Fruit fly (Drosophila melanogaster) whole organism, embryonic: ENCODE results near the gene ssp3.

Source experiments
- Awh ChIP-seq: fragments of 200-800 bp; sonication (Bioruptor generic); IDR thresholded peaks from 2 replicates; pipeline ENCODE4, ENCODE4 v1.3.6; 2022; ENCODE audit warnings: missing biosample characterization, missing genetic modification characterization
- B-H1 ChIP-seq: fragments of 200-800 bp; sonication (Bioruptor generic); IDR thresholded peaks from 3 replicates; pipeline ENCODE4 v1.3.6; 2022; ENCODE audit warnings: missing biosample characterization, missing genetic modification characterization
- CG1024 ChIP-seq: fragments of 200-800 bp; sonication (Bioruptor generic); IDR thresholded peaks from 2 replicates; pipeline ENCODE4 v1.3.6; 2022; ENCODE audit warnings: missing biosample characterization, missing genetic modification characterization
- CG10462 ChIP-seq: fragments of 200-800 bp; sonication (Bioruptor generic); optimal IDR thresholded peaks from 2 replicates; lab custom pipeline; 2016; ENCODE audit warnings: missing biosample characterization, missing genetic modification characterization
- CG11247 ChIP-seq: fragments of 200-800 bp; sonication (Bioruptor generic); IDR thresholded peaks from 2 replicates; pipeline ENCODE4 v1.3.6; 2022; ENCODE audit warnings: missing biosample characterization, missing genetic modification characterization
- CG12299 ChIP-seq: fragments of 200-800 bp; sonication (Bioruptor generic); optimal IDR thresholded peaks from 2 replicates; lab custom pipeline; 2018; ENCODE audit warnings: missing biosample characterization, mild to moderate bottlenecking, missing genetic modification characterization
- CG16815 ChIP-seq: fragments of 200-800 bp; sonication (Bioruptor generic); optimal IDR thresholded peaks from 3 replicates; lab custom pipeline; 2017; ENCODE audit warnings: missing biosample characterization, mild to moderate bottlenecking, missing genetic modification characterization
- CG18599 ChIP-seq: fragments of 200-800 bp; sonication (Bioruptor generic); optimal IDR thresholded peaks from 3 replicates; lab custom pipeline; 2017; ENCODE audit warnings: missing biosample characterization, missing genetic modification characterization, mild to moderate bottlenecking, moderate library complexity, missing genetic modification reagents
- CG18619 ChIP-seq: fragments of 200-800 bp; sonication (Bioruptor generic); optimal IDR thresholded peaks from 3 replicates; lab custom pipeline; 2017; ENCODE audit warnings: missing biosample characterization, mild to moderate bottlenecking, missing genetic modification characterization
- CG32767 ChIP-seq: fragments of 200-800 bp; sonication (Bioruptor generic); IDR thresholded peaks from 2 replicates; pipeline ENCODE4 v1.3.6; 2022; ENCODE audit warnings: missing biosample characterization, missing genetic modification characterization
- CG43689 ChIP-seq: fragments of 200-800 bp; sonication (Bioruptor generic); IDR thresholded peaks from 2 replicates; pipeline ENCODE4 v1.3.6; 2022; ENCODE audit warnings: missing biosample characterization, missing genetic modification characterization
- CG6175 ChIP-seq: fragments of 200-800 bp; sonication (Bioruptor generic); IDR thresholded peaks from 3 replicates; pipeline ENCODE4 v1.3.6; 2022; ENCODE audit warnings: missing biosample characterization, missing genetic modification characterization
- CG6654 ChIP-seq: fragments of 200-800 bp; sonication (Bioruptor generic); optimal IDR thresholded peaks from 2 replicates; lab custom pipeline; 2017; ENCODE audit warnings: missing biosample characterization, mild to moderate bottlenecking, missing genetic modification characterization
- CG7987 ChIP-seq: fragments of 200-800 bp; sonication (Bioruptor generic); optimal IDR thresholded peaks from 2 replicates; lab custom pipeline; 2018; ENCODE audit warnings: missing biosample characterization, mild to moderate bottlenecking, missing genetic modification characterization, moderate library complexity
- CG8290 ChIP-seq, 3 experiments: fragments of 200-800 bp; sonication (Bioruptor generic); optimal IDR thresholded peaks; 2 replicates each; lab custom pipeline; 2016 to 2019; ENCODE audit warnings: missing biosample characterization in 3 of 3, missing genetic modification characterization in 3 of 3, mild to moderate bottlenecking in 2 of 3, moderate library complexity in 1 of 3
- CG8359 ChIP-seq: fragments of 200-800 bp; sonication (Bioruptor generic); optimal IDR thresholded peaks from 2 replicates; lab custom pipeline; 2017; ENCODE audit warnings: missing biosample characterization, mild to moderate bottlenecking, missing genetic modification characterization, borderline replicate concordance
- CHES-1-like ChIP-seq: fragments of 200-800 bp; sonication (Bioruptor generic); optimal IDR thresholded peaks from 2 replicates; lab custom pipeline; 2016; ENCODE audit warnings: missing biosample characterization, missing genetic modification characterization
- Chrac-16 ChIP-seq: fragments of 200-800 bp; sonication (Bioruptor generic); optimal IDR thresholded peaks from 3 replicates; lab custom pipeline; 2016; ENCODE audit warnings: missing biosample characterization, missing genetic modification characterization
- Dek ChIP-seq: fragments of 200-800 bp; sonication (Bioruptor generic); optimal IDR thresholded peaks from 3 replicates; lab custom pipeline; 2019; ENCODE audit warnings: missing biosample characterization, mild to moderate bottlenecking, missing genetic modification characterization, moderate library complexity
- Dll ChIP-seq: fragments of 200-800 bp; sonication (Bioruptor generic); IDR thresholded peaks from 4 replicates; pipeline ENCODE4 v1.3.6; 2022; ENCODE audit warnings: missing biosample characterization, missing genetic modification characterization; ENCODE audit not compliant: partially characterized antibody
- HmgZ ChIP-seq: fragments of 200-800 bp; sonication (Bioruptor generic); optimal IDR thresholded peaks from 2 replicates; lab custom pipeline; 2018; ENCODE audit warnings: missing biosample characterization, mild to moderate bottlenecking, missing genetic modification characterization
- Hmx ChIP-seq: fragments of 200-800 bp; sonication (Bioruptor generic); optimal IDR thresholded peaks from 2 replicates; lab custom pipeline; 2016; ENCODE audit warnings: missing biosample characterization, missing genetic modification characterization
- NC2α ChIP-seq: fragments of 200-800 bp; sonication (Bioruptor generic); optimal IDR thresholded peaks from 2 replicates; lab custom pipeline; 2016; ENCODE audit warnings: missing biosample characterization, missing genetic modification characterization
- NC2β ChIP-seq: fragments of 200-800 bp; sonication (Bioruptor generic); optimal IDR thresholded peaks from 2 replicates; lab custom pipeline; 2016; ENCODE audit warnings: missing biosample characterization, missing genetic modification characterization
- Nf-YA ChIP-seq: fragments of 200-800 bp; sonication (Bioruptor generic); IDR thresholded peaks from 2 replicates; pipeline ENCODE4 v1.3.6; 2022; ENCODE audit warnings: missing biosample characterization, missing genetic modification characterization
- Oaz ChIP-seq: fragments of 200-800 bp; sonication (Bioruptor generic); IDR thresholded peaks from 2 replicates; pipeline ENCODE4 v1.3.6; 2022; ENCODE audit warnings: missing biosample characterization, missing genetic modification characterization
- PHDP ChIP-seq: fragments of 200-800 bp; sonication (Bioruptor generic); optimal IDR thresholded peaks from 3 replicates; lab custom pipeline; 2018; ENCODE audit warnings: missing biosample characterization, mild to moderate bottlenecking, missing genetic modification characterization, moderate library complexity
- Six4 ChIP-seq: fragments of 200-800 bp; sonication (Bioruptor generic); optimal IDR thresholded peaks from 2 replicates; lab custom pipeline; 2016; ENCODE audit warnings: missing biosample characterization, missing genetic modification characterization
- Sox102F ChIP-seq: fragments of 200-800 bp; sonication (Bioruptor generic); optimal IDR thresholded peaks from 2 replicates; lab custom pipeline; 2018; ENCODE audit warnings: missing biosample characterization, mild to moderate bottlenecking, missing genetic modification characterization, moderate library complexity
- Sry-δ ChIP-seq: fragments of 200-800 bp; sonication (Bioruptor generic); optimal IDR thresholded peaks from 2 replicates; lab custom pipeline; 2016; ENCODE audit warnings: missing biosample characterization, missing genetic modification characterization
- Trl ChIP-seq, 3 experiments: fragments of >200 bp in 2 of 3; fragments of 200-800 bp in 1 of 3; sonication (Bioruptor generic) in 1 of 3; optimal IDR thresholded peaks; 2 replicates in 1 of 3; 3 replicates in 2 of 3; lab custom pipeline; 2016 to 2017; ENCODE audit warnings: missing biosample characterization in 1 of 3, missing genetic modification characterization in 1 of 3
- YL-1 ChIP-seq: fragments of 200-800 bp; sonication (Bioruptor generic); optimal IDR thresholded peaks from 3 replicates; lab custom pipeline; 2017; ENCODE audit warnings: missing biosample characterization, mild to moderate bottlenecking, missing genetic modification characterization
- aop ChIP-seq: fragments of 200-800 bp; sonication (Bioruptor generic); IDR thresholded peaks from 2 replicates; pipeline ENCODE4 v1.3.6; 2022; ENCODE audit warnings: missing biosample characterization, missing genetic modification characterization
- ase ChIP-seq: fragments of 200-800 bp; sonication (Bioruptor generic); IDR thresholded peaks from 3 replicates; pipeline ENCODE4 v1.3.6; 2022; ENCODE audit warnings: missing biosample characterization, missing genetic modification characterization
- bbx ChIP-seq: fragments of 200-800 bp; sonication (Bioruptor generic); IDR thresholded peaks from 2 replicates; pipeline ENCODE4 v1.3.6; 2022; ENCODE audit warnings: missing biosample characterization, missing genetic modification characterization; ENCODE audit not compliant: partially characterized antibody
- bsh ChIP-seq, 2 experiments: fragments of 200-800 bp; sonication (Bioruptor generic); optimal IDR thresholded peaks; 2 replicates each; lab custom pipeline; 2017 to 2018; ENCODE audit warnings: mild to moderate bottlenecking in 2 of 2, missing biosample characterization in 2 of 2, missing genetic modification characterization in 2 of 2, moderate library complexity in 1 of 2
- cas ChIP-seq: fragments of 200-800 bp; sonication (Bioruptor generic); IDR thresholded peaks from 2 replicates; pipeline ENCODE4 v1.3.6; 2022; ENCODE audit warnings: missing biosample characterization, missing genetic modification characterization
- exex ChIP-seq: fragments of 200-800 bp; sonication (Bioruptor generic); optimal IDR thresholded peaks from 4 replicates; lab custom pipeline; 2018; ENCODE audit warnings: missing biosample characterization, mild to moderate bottlenecking, missing genetic modification characterization, moderate library complexity
- eyg ChIP-seq: fragments of 200-800 bp; sonication (Bioruptor generic); optimal IDR thresholded peaks from 3 replicates; lab custom pipeline; 2016; ENCODE audit warnings: missing biosample characterization, missing genetic modification characterization
- ham ChIP-seq: fragments of 200-800 bp; sonication (Bioruptor generic); IDR thresholded peaks from 2 replicates; pipeline ENCODE4 v1.3.6; 2022; ENCODE audit warnings: missing biosample characterization, missing genetic modification characterization
- ind ChIP-seq: fragments of 200-800 bp; sonication (Bioruptor generic); optimal IDR thresholded peaks from 3 replicates; lab custom pipeline; 2016; ENCODE audit warnings: missing biosample characterization, missing genetic modification characterization
- mam ChIP-seq: fragments of 200-800 bp; sonication (Bioruptor generic); optimal IDR thresholded peaks from 3 replicates; lab custom pipeline; 2016; ENCODE audit warnings: missing biosample characterization, missing genetic modification characterization
- nmo ChIP-seq: fragments of 200-800 bp; sonication (Bioruptor generic); optimal IDR thresholded peaks from 2 replicates; lab custom pipeline; 2018; ENCODE audit warnings: missing biosample characterization, mild to moderate bottlenecking, missing genetic modification characterization, moderate library complexity
- pho ChIP-seq: fragments of 200-800 bp; sonication (Bioruptor generic); optimal IDR thresholded peaks from 2 replicates; lab custom pipeline; 2016; ENCODE audit warnings: missing biosample characterization, missing genetic modification characterization
- pita ChIP-seq: fragments of 200-800 bp; sonication (Bioruptor generic); optimal IDR thresholded peaks from 2 replicates; lab custom pipeline; 2017; ENCODE audit warnings: missing biosample characterization, mild to moderate bottlenecking, missing genetic modification characterization
- pum ChIP-seq: fragments of 200-800 bp; sonication (Bioruptor generic); optimal IDR thresholded peaks from 2 replicates; lab custom pipeline; 2016; ENCODE audit warnings: missing biosample characterization, missing genetic modification characterization
- row ChIP-seq: fragments of 200-800 bp; sonication (Bioruptor generic); IDR thresholded peaks from 3 replicates; pipeline ENCODE4 v1.3.6; 2022; ENCODE audit warnings: missing biosample characterization, missing genetic modification characterization
- seq ChIP-seq: fragments of 200-800 bp; sonication (Bioruptor generic); IDR thresholded peaks from 2 replicates; pipeline ENCODE4 v1.3.6; 2022; ENCODE audit warnings: missing biosample characterization, missing genetic modification characterization
- shn ChIP-seq: fragments of 200-800 bp; sonication (Bioruptor generic); optimal IDR thresholded peaks from 3 replicates; lab custom pipeline; 2016; ENCODE audit warnings: missing biosample characterization, missing genetic modification characterization
- zfh2 ChIP-seq: fragments of 200-800 bp; sonication (Bioruptor generic); optimal IDR thresholded peaks from 2 replicates; lab custom pipeline; 2016; ENCODE audit warnings: missing biosample characterization, missing genetic modification characterization

ssp3 gene

dm6 chr2L:18953512-18954254, 9.9 kb upstream of the ssp3 start (continued):
- TF ChIP-seq Dek (peak; percentile 36), CG8359 (no peak), aop (GFP tag; lab: Robert Waterston, UW) (no peak), ase (no peak), Sry-δ (GFP tag; lab: Kevin White, UChicago) (no peak), CG1024 (GFP tag; lab: Robert Waterston, UW) (no peak), exex (no peak), Nf-YA (GFP tag; lab: Robert Waterston, UW) (no peak), CG32767 (GFP tag; lab: Robert Waterston, UW) (no peak), zfh2 (no peak), HmgZ (tag; lab: Kevin White, UChicago) (peak; percentile 10), CG18619 (GFP tag; lab: Kevin White, UChicago) (no peak), nmo (peak; percentile 24), B-H1 (no peak), mam (GFP tag; lab: Kevin White, UChicago) (no peak), CG8290 (GFP tag; optimal IDR thresholded peaks at IDR 0.05; lab: Kevin White, UChicago) (no peak), CG8290 (tag; optimal IDR thresholded peaks at IDR 0.05; lab: Kevin White, UChicago) (no peak), bsh (GFP tag; optimal IDR thresholded peaks at IDR 0.05; lab: Kevin White, UChicago) (peak in 1 of 2 experiments; percentile 6), CHES-1-like (GFP tag; lab: Kevin White, UChicago) (no peak), CG6175 (GFP tag; lab: Robert Waterston, UW) (no peak), Trl (optimal IDR thresholded peaks at IDR 0.05; lab: Kevin White, UChicago) (no peak), Trl (GFP tag; optimal IDR thresholded peaks at IDR 0.05; lab: Kevin White, UChicago) (no peak), Awh (GFP tag; lab: Robert Waterston, UW) (no peak), CG7987 (GFP tag; lab: Kevin White, UChicago) (no peak), ind (GFP tag; lab: Kevin White, UChicago) (no peak), Chrac-16 (GFP tag; lab: Kevin White, UChicago) (no peak), shn (no peak), NC2β (GFP tag; lab: Kevin White, UChicago) (no peak), NC2α (GFP tag; lab: Kevin White, UChicago) (no peak), CG6654 (no peak), CG12299 (tag; lab: Kevin White, UChicago) (no peak), CG16815 (no peak), seq (GFP tag; lab: Robert Waterston, UW) (no peak), CG43689 (no peak), bbx (GFP tag; lab: Robert Waterston, UW) (no peak), Sox102F (GFP tag; lab: Kevin White, UChicago) (peak; percentile 27), CG10462 (GFP tag; lab: Kevin White, UChicago) (no peak), Hmx (GFP tag; lab: Kevin White, UChicago) (no peak), Oaz (GFP tag; lab: Robert Waterston, UW) (no peak), PHDP (tag; lab: Kevin White, UChicago) (peak; percentile 42), ham (GFP tag; lab: Robert Waterston, UW) (no peak), row (peak; percentile 66), CG18599 (GFP tag; lab: Kevin White, UChicago) (peak; percentile 43), pum (GFP tag; lab: Kevin White, UChicago) (no peak), cas (GFP tag; lab: Robert Waterston, UW) (no peak), Dll (GFP tag; lab: Robert Waterston, UW) (no peak), Six4 (GFP tag; lab: Kevin White, UChicago) (no peak), eyg (GFP tag; lab: Kevin White, UChicago) (no peak), pho (no peak), pita (GFP tag; lab: Kevin White, UChicago) (no peak), CG11247 (no peak), YL-1 (GFP tag; lab: Kevin White, UChicago) (no peak)
